Worm (Caenorhabditis elegans): ENCODE data around the gene F49C5.3.

The F49C5.3 gene

ce11 chrII:12494556-12495131 lies 41.7 kb upstream of the F49C5.3 start, which contains the start of gene col-85:
Gene col-85, minus strand, starts transcription at chrII:12495095.
- peak; percentile 49 for TF ChIP-seq aly-2 (tag; optimal IDR thresholded peaks at IDR 0.05)
- peak; percentile 75 for TF ChIP-seq dsc-1 (tag; optimal IDR thresholded peaks at IDR 0.05)
- no peak for TF ChIP-seq aha-1 (tag; optimal IDR thresholded peaks at IDR 0.05)
- TF ChIP-seq ceh-88 (GFP tag; IDR thresholded peaks at IDR 0.05), result no peak
- no peak for TF ChIP-seq tlp-1 (tag; optimal IDR thresholded peaks at IDR 0.05)
- TF ChIP-seq rnt-1 (tag; optimal IDR thresholded peaks at IDR 0.05), result peak; percentile 68
- peak; percentile 5 for TF ChIP-seq hpl-2 (GFP tag; optimal IDR thresholded peaks at IDR 0.05)
- peak; percentile 70 for TF ChIP-seq nhr-20 (tag; optimal IDR thresholded peaks at IDR 0.05)
- TF ChIP-seq nhr-47 (tag; optimal IDR thresholded peaks at IDR 0.05), result peak; percentile 82
- TF ChIP-seq hlh-4 (tag; optimal IDR thresholded peaks at IDR 0.05), result no peak
- TF ChIP-seq efl-3 (GFP tag; optimal IDR thresholded peaks at IDR 0.05), result no peak
- TF ChIP-seq unc-30 (tag; optimal IDR thresholded peaks at IDR 0.05), result no peak
- TF ChIP-seq nhr-11 (tag; optimal IDR thresholded peaks at IDR 0.05), result no peak
- TF ChIP-seq tbx-2 (tag; optimal IDR thresholded peaks at IDR 0.05), result peak; percentile 62
- TF ChIP-seq nhr-19 (GFP tag; conservative IDR thresholded peaks at IDR 0.05), result peak; percentile 76
- TF ChIP-seq lin-14 (GFP tag; optimal IDR thresholded peaks at IDR 0.05), result peak; percentile 74
- no peak for TF ChIP-seq nhr-84 (tag; optimal IDR thresholded peaks at IDR 0.05)
- TF ChIP-seq ceh-63 (GFP tag; optimal IDR thresholded peaks at IDR 0.05), result no peak
- peak; percentile 60 for TF ChIP-seq xbp-1 (tag; optimal IDR thresholded peaks at IDR 0.05)
- no peak for TF ChIP-seq Y116A8C.19 (tag; optimal IDR thresholded peaks at IDR 0.05; ENCODE audit: borderline replicate concordance)
- TF ChIP-seq irx-1 (tag; optimal IDR thresholded peaks at IDR 0.05), result peak; percentile 57
- peak; percentile 49 for TF ChIP-seq unc-86 (tag; optimal IDR thresholded peaks at IDR 0.05)
- TF ChIP-seq efl-1 (optimal IDR thresholded peaks at IDR 0.05), result peak; percentile 65 to 71
- peak; percentile 66 to 97 for TF ChIP-seq efl-1 (GFP tag; optimal IDR thresholded peaks at IDR 0.05 in 1 of 2)
- TF ChIP-seq nhr-85 (tag), result peak; percentile 72
- peak; percentile 65 for TF ChIP-seq C16A3.4 (tag; optimal IDR thresholded peaks at IDR 0.05)
- no peak for TF ChIP-seq zip-4 (GFP tag; optimal IDR thresholded peaks at IDR 0.05)
- no peak for TF ChIP-seq C04F5.9 (tag; optimal IDR thresholded peaks at IDR 0.05)
- TF ChIP-seq lin-15B (tag; optimal IDR thresholded peaks at IDR 0.05), result peak; percentile 16
- TF ChIP-seq dpl-1 (GFP tag; optimal IDR thresholded peaks at IDR 0.05), result peak; percentile 44 to 66 (median 54)
- no peak for TF ChIP-seq lin-39 (tag; optimal IDR thresholded peaks at IDR 0.05)
- TF ChIP-seq snpc-4 (tag; optimal IDR thresholded peaks at IDR 0.05), result peak; percentile 90
- TF ChIP-seq egl-27 (tag; optimal IDR thresholded peaks at IDR 0.05), result peak in 1 of 2 experiments; percentile 53
- peak; percentile 36; the same call in 1 of the 2 replicates for TF ChIP-seq isw-1 (GFP tag; IDR thresholded peaks at IDR 0.05)
- TF ChIP-seq grh-1 (GFP tag; IDR thresholded peaks at IDR 0.05), result peak; percentile 43; the same call in 1 of the 2 replicates
- no peak for TF ChIP-seq zag-1 (tag; optimal IDR thresholded peaks at IDR 0.05)
- peak; percentile 53 for TF ChIP-seq skn-1 (tag; optimal IDR thresholded peaks at IDR 0.05)
- no peak for TF ChIP-seq unc-62 (GFP tag; optimal IDR thresholded peaks at IDR 0.05)
- TF ChIP-seq unc-98 (GFP tag; IDR thresholded peaks at IDR 0.05), result peak; percentile 60; the same call in 1 of the 2 replicates
- no peak for TF ChIP-seq ceh-90 (tag; optimal IDR thresholded peaks at IDR 0.05)
- no peak for TF ChIP-seq alr-1 (tag; optimal IDR thresholded peaks at IDR 0.05; ENCODE audit: borderline replicate concordance)
- TF ChIP-seq nhr-28 (tag; optimal IDR thresholded peaks at IDR 0.05), result no peak
- peak in 2 of 6 experiments; percentile 10 to 30 for TF ChIP-seq elt-3 (tag; optimal IDR thresholded peaks at IDR 0.05)
- TF ChIP-seq ztf-4 (tag; optimal IDR thresholded peaks at IDR 0.05), result no peak
- TF ChIP-seq pag-3 (tag; optimal IDR thresholded peaks at IDR 0.05; ENCODE audit: borderline replicate concordance, insufficient read depth), result no peak
- no peak for TF ChIP-seq ets-5 (GFP tag; IDR thresholded peaks at IDR 0.05)
- TF ChIP-seq hlh-17 (GFP tag; optimal IDR thresholded peaks at IDR 0.05; ENCODE audit: borderline replicate concordance), result no peak
- TF ChIP-seq sptf-1 (tag; optimal IDR thresholded peaks at IDR 0.05), result no peak
- TF ChIP-seq nhr-12 (tag; optimal IDR thresholded peaks at IDR 0.05), result no peak
- TF ChIP-seq pqm-1 (tag; optimal IDR thresholded peaks at IDR 0.05), result peak; percentile 11
- peak in 1 of 2 experiments; percentile 16 for TF ChIP-seq ztf-11 (tag; optimal IDR thresholded peaks at IDR 0.05)
- no peak for TF ChIP-seq nhr-76 (tag; optimal IDR thresholded peaks at IDR 0.05)
- TF ChIP-seq unc-130 (tag; optimal IDR thresholded peaks at IDR 0.05), result peak; percentile 12

Measured in whole organism, L1 larva.